Fruit fly (Drosophila melanogaster): ENCODE results near the gene CG9801.

dm6 chr3R:8700660-8701059 lies 46.8 kb downstream of the CG9801 start:
- TF ChIP-seq cg (GFP tag; optimal IDR thresholded peaks at IDR 0.05) (no peak), fd96Cb (tag; optimal IDR thresholded peaks at IDR 0.05) (no peak), Vsx1 (GFP tag; optimal IDR thresholded peaks at IDR 0.05) (no peak), Elba2 (GFP tag; optimal IDR thresholded peaks at IDR 0.05) (no peak)
